Worm (Caenorhabditis elegans) whole organism, late embryonic: Measurements from ENCODE around the gene ugt-41.

Source experiments
- C08G9.2 ChIP-seq: sonication (generic microtip); optimal IDR thresholded peaks from 2 replicates; lab custom pipeline; 2016; ENCODE audit warnings: mild to moderate bottlenecking, missing genetic modification characterization, moderate library complexity, missing compliant biosample characterization
- K02D7.2 ChIP-seq: sonication (generic microtip); optimal IDR thresholded peaks from 2 replicates; lab custom pipeline; 2017; ENCODE audit warnings: mild to moderate bottlenecking, missing genetic modification characterization, missing compliant biosample characterization
- ahr-1 ChIP-seq: sonication (generic microtip); optimal IDR thresholded peaks from 2 replicates; lab custom pipeline; 2016; ENCODE audit warnings: missing genetic modification characterization, missing compliant biosample characterization
- ama-1 ChIP-seq: fragments of 150-350 bp; optimal IDR thresholded peaks from 2 replicates; lab custom pipeline; 2014
- ceh-14 ChIP-seq: sonication (generic microtip); optimal IDR thresholded peaks from 2 replicates; lab custom pipeline; 2016; ENCODE audit warnings: missing genotype, missing genetic modification characterization, missing compliant biosample characterization
- ceh-22 ChIP-seq: sonication (generic microtip); optimal IDR thresholded peaks from 2 replicates; lab custom pipeline; 2017; ENCODE audit warnings: missing biosample characterization, missing genetic modification characterization
- ceh-24 ChIP-seq: sonication (generic microtip); optimal IDR thresholded peaks from 2 replicates; lab custom pipeline; 2016; ENCODE audit warnings: mild to moderate bottlenecking, missing genetic modification characterization, missing compliant biosample characterization
- ceh-30 ChIP-seq: fragments of 150-350 bp; optimal IDR thresholded peaks from 2 replicates; lab custom pipeline; 2014; ENCODE audit warnings: missing biosample characterization, missing genetic modification characterization
- ceh-31 ChIP-seq: sonication (generic microtip); optimal IDR thresholded peaks from 2 replicates; lab custom pipeline; 2016; ENCODE audit warnings: missing genetic modification characterization, missing compliant biosample characterization
- ceh-45 ChIP-seq: fragments of 200-800 bp; sonication (Bioruptor generic); IDR thresholded peaks from 2 replicates; pipeline ENCODE4 v1.3.6; 2022; ENCODE audit warnings: missing genetic modification reagents, missing genetic modification characterization, missing compliant biosample characterization
- dmd-4 ChIP-seq: sonication (generic microtip); optimal IDR thresholded peaks from 2 replicates; lab custom pipeline; 2016; ENCODE audit warnings: borderline replicate concordance, missing genetic modification characterization, missing compliant biosample characterization
- dve-1 ChIP-seq: sonication (generic microtip); optimal IDR thresholded peaks from 2 replicates; lab custom pipeline; 2017; ENCODE audit warnings: antibody characterized with exemption, mild to moderate bottlenecking, missing genetic modification characterization, missing compliant biosample characterization
- elt-2 ChIP-seq: sonication (generic microtip); optimal IDR thresholded peaks from 2 replicates; lab custom pipeline; 2016; ENCODE audit warnings: missing genetic modification reagents, missing genetic modification characterization, missing compliant biosample characterization
- elt-4 ChIP-seq: sonication (generic microtip); optimal IDR thresholded peaks from 2 replicates; lab custom pipeline; 2016; ENCODE audit warnings: missing genetic modification characterization, missing compliant biosample characterization
- eyg-1 ChIP-seq: sonication (generic microtip); optimal IDR thresholded peaks from 2 replicates; lab custom pipeline; 2016; ENCODE audit warnings: missing genotype, missing genetic modification characterization, missing compliant biosample characterization
- hlh-13 ChIP-seq: fragments of 200-800 bp; sonication (Bioruptor generic); optimal IDR thresholded peaks from 2 replicates; lab custom pipeline; 2018; ENCODE audit warnings: mild to moderate bottlenecking, missing genetic modification characterization, missing compliant biosample characterization
- hlh-15 ChIP-seq: sonication (generic microtip); optimal IDR thresholded peaks from 2 replicates; lab custom pipeline; 2016; ENCODE audit warnings: missing genetic modification characterization, missing compliant biosample characterization
- hlh-6 ChIP-seq: sonication (generic microtip); optimal IDR thresholded peaks from 2 replicates; lab custom pipeline; 2016; ENCODE audit warnings: missing genotype, missing genetic modification characterization, missing compliant biosample characterization
- lin-11 ChIP-seq: fragments of 200-800 bp; sonication (Bioruptor generic); optimal IDR thresholded peaks from 2 replicates; lab custom pipeline; 2018; ENCODE audit warnings: mild to moderate bottlenecking, missing genetic modification characterization, missing compliant biosample characterization
- mec-3 ChIP-seq: sonication (generic microtip); optimal IDR thresholded peaks from 2 replicates; lab custom pipeline; 2016; ENCODE audit warnings: borderline replicate concordance, missing genetic modification characterization, missing compliant biosample characterization
- nfya-1 ChIP-seq: sonication (generic microtip); optimal IDR thresholded peaks from 2 replicates; lab custom pipeline; 2017; ENCODE audit warnings: missing genetic modification characterization, mild to moderate bottlenecking, missing compliant biosample characterization, antibody characterized with exemption, moderate library complexity
- npax-4 ChIP-seq: sonication (generic microtip); optimal IDR thresholded peaks from 2 replicates; lab custom pipeline; 2016; ENCODE audit warnings: missing genetic modification characterization, missing compliant biosample characterization
- odd-2 ChIP-seq: sonication (generic microtip); optimal IDR thresholded peaks from 2 replicates; lab custom pipeline; 2017; ENCODE audit warnings: antibody characterized with exemption, mild to moderate bottlenecking, missing genetic modification characterization, missing compliant biosample characterization
- pag-3 ChIP-seq: sonication (generic microtip); optimal IDR thresholded peaks from 2 replicates; lab custom pipeline; 2016; ENCODE audit warnings: missing compliant biosample characterization, missing genetic modification characterization, borderline replicate concordance
- pat-9 ChIP-seq: fragments of 200-800 bp; sonication (Bioruptor generic); optimal IDR thresholded peaks from 2 replicates; lab custom pipeline; 2018; ENCODE audit warnings: mild to moderate bottlenecking, missing genetic modification characterization, moderate library complexity, missing compliant biosample characterization
- pax-1 ChIP-seq: fragments of 150-350 bp; optimal IDR thresholded peaks from 2 replicates; lab custom pipeline; 2014; ENCODE audit warnings: missing biosample characterization, missing genetic modification characterization
- pha-2 ChIP-seq: sonication (generic microtip); optimal IDR thresholded peaks from 2 replicates; lab custom pipeline; 2017; ENCODE audit warnings: mild to moderate bottlenecking, missing genetic modification characterization, missing compliant biosample characterization
- pqm-1 ChIP-seq: sonication (generic microtip); optimal IDR thresholded peaks from 2 replicates; lab custom pipeline; 2016; ENCODE audit warnings: missing genetic modification characterization, missing compliant biosample characterization
- pros-1 ChIP-seq: fragments of 150-350 bp; optimal IDR thresholded peaks from 2 replicates; lab custom pipeline; 2014; ENCODE audit warnings: missing biosample characterization, missing genetic modification reagents, missing genetic modification characterization
- sox-2 ChIP-seq: fragments of 200-800 bp; sonication (Bioruptor generic); IDR thresholded peaks from 2 replicates; pipeline ENCODE4 v1.3.6; 2022; ENCODE audit warnings: missing genetic modification reagents, missing genetic modification characterization, missing compliant biosample characterization
- sox-4 ChIP-seq: sonication (generic microtip); optimal IDR thresholded peaks from 2 replicates; lab custom pipeline; 2017; ENCODE audit warnings: mild to moderate bottlenecking, missing genetic modification characterization, inconsistent platforms, missing compliant biosample characterization
- tbx-2 ChIP-seq: sonication (generic microtip); optimal IDR thresholded peaks from 2 replicates; lab custom pipeline; 2016; ENCODE audit warnings: missing genetic modification characterization, missing compliant biosample characterization
- unc-3 ChIP-seq, 2 experiments: fragments of 200-800 bp in 1 of 2; sonication (Bioruptor generic) in 1 of 2; sonication (generic microtip) in 1 of 2; conservative IDR thresholded peaks in 1 of 2; optimal IDR thresholded peaks in 1 of 2; 2 replicates each; pipeline versions ENCODE4 v1.3.6 to Lab custom; 2016 to 2022; ENCODE audit warnings: missing compliant biosample characterization in 2 of 2, missing genetic modification characterization in 2 of 2, missing genetic modification reagents in 1 of 2
- unc-42 ChIP-seq: sonication (generic microtip); optimal IDR thresholded peaks from 2 replicates; lab custom pipeline; 2016; ENCODE audit warnings: missing genotype, missing genetic modification characterization, missing compliant biosample characterization
- unc-55 ChIP-seq: sonication (generic microtip); optimal IDR thresholded peaks from 2 replicates; lab custom pipeline; 2017; ENCODE audit warnings: missing biosample characterization, missing genetic modification reagents, missing genetic modification characterization
- unc-86 ChIP-seq: sonication (generic microtip); optimal IDR thresholded peaks from 2 replicates; lab custom pipeline; 2016; ENCODE audit warnings: missing genetic modification characterization, missing compliant biosample characterization
- zip-5 ChIP-seq: sonication (generic microtip); optimal IDR thresholded peaks from 2 replicates; lab custom pipeline; 2016; ENCODE audit warnings: missing genetic modification characterization, missing compliant biosample characterization
- ztf-16 ChIP-seq: sonication (generic microtip); optimal IDR thresholded peaks from 2 replicates; lab custom pipeline; 2017; ENCODE audit warnings: missing genetic modification characterization, missing compliant biosample characterization

The ugt-41 gene

ce11 chrV:7194818-7195217 is 31.4 kb upstream of the ugt-41 start:
- TF ChIP-seq pat-9 (tag; lab: Kevin White, UChicago) (no peak), unc-42 (tag; lab: Kevin White, UChicago) (no peak), unc-86 (tag; lab: Kevin White, UChicago) (no peak), ceh-22 (tag; lab: Kevin White, UChicago) (no peak), elt-4 (tag; lab: Kevin White, UChicago) (no peak), nfya-1 (tag; lab: Kevin White, UChicago) (no peak), npax-4 (tag; lab: Kevin White, UChicago) (no peak), hlh-13 (GFP tag; lab: Kevin White, UChicago) (no peak), pqm-1 (tag; lab: Kevin White, UChicago) (no peak)

ce11 chrV:7193562-7193961 is 30.2 kb upstream of the ugt-41 start, which contains the start of gene F09G2.8:
Gene F09G2.8 (minus strand): TSS chrV:7193662.
- no peak for TF ChIP-seq hlh-6 (tag; lab: Kevin White, UChicago)
- TF ChIP-seq mec-3 (tag; lab: Kevin White, UChicago), result no peak
- no peak for TF ChIP-seq unc-3 (GFP tag; conservative IDR thresholded peaks at IDR 0.05; lab: Robert Waterston, UW)
- TF ChIP-seq unc-3 (tag; optimal IDR thresholded peaks at IDR 0.05; lab: Kevin White, UChicago), result no peak

ce11 chrV:7187295-7187694 is 23.9 kb upstream of the ugt-41 start:
- no peak for TF ChIP-seq ahr-1
- no peak for TF ChIP-seq tbx-2
- no peak for TF ChIP-seq eyg-1 (tag; lab: Kevin White, UChicago)
- TF ChIP-seq ceh-24 (tag; lab: Kevin White, UChicago), result no peak
- no peak for TF ChIP-seq pha-2 (tag; lab: Kevin White, UChicago)
- TF ChIP-seq hlh-15 (tag; lab: Kevin White, UChicago), result no peak
- no peak for TF ChIP-seq pros-1
- TF ChIP-seq K02D7.2 (tag; lab: Kevin White, UChicago), result no peak
- TF ChIP-seq zip-5 (tag; lab: Kevin White, UChicago), result no peak
- TF ChIP-seq ceh-45 (GFP tag; lab: Robert Waterston, UW), result no peak
- TF ChIP-seq dve-1 (tag; lab: Kevin White, UChicago), result no peak
- TF ChIP-seq sox-4 (tag; lab: Kevin White, UChicago), result no peak
- no peak for TF ChIP-seq ceh-22 (tag; lab: Kevin White, UChicago)
- no peak for TF ChIP-seq elt-4 (tag; lab: Kevin White, UChicago)

ce11 chrV:7186599-7186998 is 23.2 kb upstream of the ugt-41 start:
- no peak for TF ChIP-seq ztf-16
- no peak for TF ChIP-seq ahr-1
- no peak for TF ChIP-seq elt-4 (tag; lab: Kevin White, UChicago)

ce11 chrV:7184549-7184948 is 21.2 kb upstream of the ugt-41 start, which contains the start of gene pitr-5:
Gene pitr-5 (plus strand): TSS chrV:7184849.
- TF ChIP-seq ceh-30 (tag; lab: Kevin White, UChicago), result no peak
- TF ChIP-seq unc-3 (GFP tag; conservative IDR thresholded peaks at IDR 0.05; lab: Robert Waterston, UW), result no peak
- no peak for TF ChIP-seq unc-3 (tag; optimal IDR thresholded peaks at IDR 0.05; lab: Kevin White, UChicago)
- TF ChIP-seq pha-2 (tag; lab: Kevin White, UChicago), result no peak
- no peak for TF ChIP-seq ceh-14 (tag; lab: Kevin White, UChicago)
- TF ChIP-seq elt-2 (tag; lab: Kevin White, UChicago), result no peak
- TF ChIP-seq pag-3 (tag; lab: Kevin White, UChicago), result no peak
- TF ChIP-seq ceh-31, result no peak
- TF ChIP-seq hlh-15 (tag; lab: Kevin White, UChicago), result no peak
- TF ChIP-seq hlh-6 (tag; lab: Kevin White, UChicago), result no peak
- no peak for TF ChIP-seq sox-2 (GFP tag; lab: Robert Waterston, UW)
- no peak for TF ChIP-seq dmd-4 (tag; lab: Kevin White, UChicago)
- TF ChIP-seq pax-1 (tag; lab: Kevin White, UChicago), result no peak
- no peak for TF ChIP-seq lin-11
- TF ChIP-seq odd-2 (tag; lab: Kevin White, UChicago), result no peak
- no peak for TF ChIP-seq ama-1 (lab: Kevin White, UChicago)
- no peak for TF ChIP-seq C08G9.2 (tag; lab: Kevin White, UChicago)
- no peak for TF ChIP-seq K02D7.2 (tag; lab: Kevin White, UChicago)
- TF ChIP-seq unc-55 (GFP tag; lab: Kevin White, UChicago), result no peak
